Worm (Caenorhabditis elegans) whole organism, L4 larva: ENCODE data around the gene lyst-1.

Source experiments
- D1046.2 ChIP-seq: fragments of 200-800 bp; sonication (Bioruptor generic); IDR thresholded peaks from 2 replicates; pipeline ENCODE4 v1.3.6; 2022; ENCODE audit warnings: missing genetic modification characterization, missing compliant biosample characterization
- F26F4.8 ChIP-seq: fragments of 200-800 bp; sonication (Bioruptor generic); conservative IDR thresholded peaks from 2 replicates; pipeline ENCODE4 v1.3.6; 2022; ENCODE audit warnings: missing genetic modification characterization, missing compliant biosample characterization
- F37D6.2 ChIP-seq: sonication (generic microtip); optimal IDR thresholded peaks from 2 replicates; lab custom pipeline; 2016; ENCODE audit warnings: mild to moderate bottlenecking, missing genetic modification characterization, missing compliant biosample characterization
- F44E2.7 ChIP-seq: fragments of 200-800 bp; sonication (Bioruptor generic); IDR thresholded peaks from 2 replicates; pipeline ENCODE4 v2.1.2; 2022; ENCODE audit warnings: missing genetic modification characterization, missing compliant biosample characterization
- ZK546.5 ChIP-seq, 2 experiments: sonication (generic microtip); optimal IDR thresholded peaks; 2 replicates each; lab custom pipeline; 2017; ENCODE audit warnings: missing biosample characterization in 2 of 2, missing genetic modification characterization in 2 of 2
- aly-2 ChIP-seq: sonication (generic microtip); optimal IDR thresholded peaks from 2 replicates; lab custom pipeline; 2018; ENCODE audit warnings: missing biosample characterization, missing genetic modification characterization
- ceh-20 ChIP-seq: fragments of 200-800 bp; sonication (Bioruptor generic); IDR thresholded peaks from 2 replicates; pipeline ENCODE4 v1.3.6; 2022; ENCODE audit warnings: missing genetic modification reagents, missing genetic modification characterization, missing compliant biosample characterization
- ceh-44 ChIP-seq: fragments of 200-800 bp; sonication (Bioruptor generic); IDR thresholded peaks from 2 replicates; pipeline ENCODE4 v1.3.6; 2022; ENCODE audit warnings: missing genetic modification reagents, missing genetic modification characterization, missing compliant biosample characterization
- ces-1 ChIP-seq: fragments of 150-350 bp; sonication (generic microtip); optimal IDR thresholded peaks from 4 replicates; lab custom pipeline; 2014; ENCODE audit warnings: missing biosample characterization, missing genetic modification reagents, missing genetic modification characterization
- cey-2 ChIP-seq: sonication (generic microtip); optimal IDR thresholded peaks from 3 replicates; lab custom pipeline; 2017; ENCODE audit warnings: missing genetic modification characterization, mild to moderate bottlenecking, missing compliant biosample characterization, antibody characterized with exemption, borderline replicate concordance; ENCODE audit not compliant: insufficient read depth
- ctbp-1 ChIP-seq: fragments of 200-800 bp; sonication (Bioruptor generic); IDR thresholded peaks from 2 replicates; pipeline ENCODE4 v1.3.6; 2022; ENCODE audit warnings: missing genetic modification reagents, missing genetic modification characterization, missing compliant biosample characterization
- daf-16 ChIP-seq, 3 experiments: sonication (generic microtip); optimal IDR thresholded peaks; 2 replicates each; lab custom pipeline; 2016 to 2017; ENCODE audit warnings: missing genetic modification characterization in 3 of 3, missing genetic modification reagents in 3 of 3, mild to moderate bottlenecking in 2 of 3, missing compliant biosample characterization in 2 of 3, missing biosample characterization in 1 of 3, moderate library complexity in 1 of 3
- daf-19 ChIP-seq: fragments of 200-800 bp; sonication (Bioruptor generic); conservative IDR thresholded peaks from 2 replicates; pipeline ENCODE4 v1.3.6; 2022; ENCODE audit warnings: missing genetic modification characterization, missing compliant biosample characterization
- daf-8 ChIP-seq: fragments of 200-800 bp; sonication (Bioruptor generic); IDR thresholded peaks from 2 replicates; pipeline ENCODE4 v1.3.6; 2022; ENCODE audit warnings: missing genetic modification characterization, missing compliant biosample characterization
- dmd-8 ChIP-seq: fragments of 200-800 bp; sonication (Bioruptor generic); IDR thresholded peaks from 2 replicates; pipeline ENCODE4 v1.3.6; 2022; ENCODE audit warnings: missing genetic modification characterization, missing compliant biosample characterization
- dpl-1 ChIP-seq: fragments of 150-350 bp; optimal IDR thresholded peaks from 2 replicates; lab custom pipeline; 2014; ENCODE audit warnings: missing biosample characterization, missing genetic modification reagents, missing genetic modification characterization
- duxl-1 ChIP-seq: sonication (generic microtip); optimal IDR thresholded peaks from 2 replicates; lab custom pipeline; 2016; ENCODE audit warnings: mild to moderate bottlenecking, missing genetic modification characterization, moderate library complexity, missing compliant biosample characterization; ENCODE audit not compliant: poor library complexity
- egl-27 ChIP-seq: sonication (generic microtip); optimal IDR thresholded peaks from 3 replicates; lab custom pipeline; 2017; ENCODE audit warnings: missing biosample characterization, missing genetic modification reagents, missing genetic modification characterization
- fos-1 ChIP-seq: fragments of 150-350 bp; optimal IDR thresholded peaks from 2 replicates; lab custom pipeline; 2014; ENCODE audit warnings: missing biosample characterization, missing genetic modification characterization
- gei-8 ChIP-seq: fragments of 200-800 bp; sonication (Bioruptor generic); optimal IDR thresholded peaks from 2 replicates; lab custom pipeline; 2018; ENCODE audit warnings: mild to moderate bottlenecking, missing genetic modification characterization, missing compliant biosample characterization
- hif-1 ChIP-seq, 2 experiments: sonication (generic microtip); optimal IDR thresholded peaks; 2 replicates each; lab custom pipeline; 2016 to 2017; ENCODE audit warnings: missing compliant biosample characterization in 2 of 2, missing genetic modification characterization in 2 of 2, missing genetic modification reagents in 2 of 2, missing genotype in 2 of 2, mild to moderate bottlenecking in 1 of 2
- hlh-11 ChIP-seq: fragments of 200-800 bp; sonication (Bioruptor generic); optimal IDR thresholded peaks from 2 replicates; lab custom pipeline; 2018; ENCODE audit warnings: mild to moderate bottlenecking, missing genetic modification characterization, missing compliant biosample characterization
- jun-1 ChIP-seq: fragments of 150-350 bp; optimal IDR thresholded peaks from 2 replicates; lab custom pipeline; 2014; ENCODE audit warnings: missing biosample characterization, missing genetic modification reagents, missing genetic modification characterization
- lin-1 ChIP-seq: fragments of 200-800 bp; sonication (Bioruptor generic); IDR thresholded peaks from 2 replicates; pipeline ENCODE4 v1.3.6; 2022; ENCODE audit warnings: missing genetic modification reagents, missing genetic modification characterization, missing compliant biosample characterization
- lin-29 ChIP-seq: fragments of 200-800 bp; sonication (Bioruptor generic); IDR thresholded peaks from 2 replicates; pipeline ENCODE4 v1.3.6; 2022; ENCODE audit warnings: missing genetic modification reagents, missing genetic modification characterization, missing compliant biosample characterization
- lin-38 ChIP-seq: fragments of 200-800 bp; sonication (Bioruptor generic); IDR thresholded peaks from 2 replicates; pipeline ENCODE4 v1.3.6; 2022; ENCODE audit warnings: missing genetic modification reagents, missing genetic modification characterization, missing compliant biosample characterization
- lsy-2 ChIP-seq, 2 experiments: fragments of 150-350 bp in 1 of 2; sonication (generic microtip) in 1 of 2; optimal IDR thresholded peaks; 2 replicates each; lab custom pipeline; 2014 to 2017; ENCODE audit warnings: missing biosample characterization in 2 of 2, missing genetic modification characterization in 2 of 2
- madf-9 ChIP-seq: fragments of 200-800 bp; sonication (Bioruptor generic); conservative IDR thresholded peaks from 2 replicates; pipeline ENCODE4 v1.3.6; 2022; ENCODE audit warnings: missing genetic modification reagents, missing genetic modification characterization, missing compliant biosample characterization
- mdt-29 ChIP-seq: fragments of 200-800 bp; sonication (Bioruptor generic); IDR thresholded peaks from 2 replicates; pipeline ENCODE4 v1.3.6; 2022; ENCODE audit warnings: missing genetic modification reagents, missing genetic modification characterization, missing compliant biosample characterization
- mes-2 ChIP-seq: sonication (generic microtip); optimal IDR thresholded peaks from 2 replicates; lab custom pipeline; 2016; ENCODE audit warnings: missing genotype, mild to moderate bottlenecking, missing genetic modification characterization, missing compliant biosample characterization; ENCODE audit not compliant: poor library complexity, severe bottlenecking
- mxl-2 ChIP-seq: fragments of 200-800 bp; sonication (Bioruptor generic); conservative IDR thresholded peaks from 2 replicates; pipeline ENCODE4 v1.3.6; 2022; ENCODE audit warnings: missing genetic modification reagents, missing genetic modification characterization, missing compliant biosample characterization
- mxl-3 ChIP-seq: fragments of 200-800 bp; sonication (Bioruptor generic); optimal IDR thresholded peaks from 2 replicates; lab custom pipeline; 2018; ENCODE audit warnings: mild to moderate bottlenecking, missing genetic modification characterization, missing compliant biosample characterization
- nhr-237 ChIP-seq: sonication (generic microtip); optimal IDR thresholded peaks from 2 replicates; lab custom pipeline; 2017; ENCODE audit warnings: missing biosample characterization, missing genetic modification characterization
- nhr-41 ChIP-seq: fragments of 200-800 bp; sonication (Bioruptor generic); IDR thresholded peaks from 2 replicates; pipeline ENCODE4 v1.3.6; 2022; ENCODE audit warnings: missing genetic modification reagents, missing genetic modification characterization, missing compliant biosample characterization
- nhr-42 ChIP-seq: fragments of 200-800 bp; sonication (Bioruptor generic); IDR thresholded peaks from 2 replicates; pipeline ENCODE4 v1.3.6; 2022; ENCODE audit warnings: missing genetic modification characterization, missing compliant biosample characterization
- nhr-6 ChIP-seq: fragments of 150-350 bp; optimal IDR thresholded peaks from 2 replicates; lab custom pipeline; 2014; ENCODE audit warnings: missing biosample characterization, missing genetic modification characterization
- nhr-77 ChIP-seq: fragments of 150-350 bp; optimal IDR thresholded peaks from 2 replicates; lab custom pipeline; 2014; ENCODE audit warnings: missing biosample characterization, missing genetic modification characterization
- pqm-1 ChIP-seq: sonication (generic microtip); optimal IDR thresholded peaks from 2 replicates; lab custom pipeline; 2017; ENCODE audit warnings: missing biosample characterization, missing genetic modification characterization
- sdz-12 ChIP-seq: fragments of 200-800 bp; sonication (Bioruptor generic); optimal IDR thresholded peaks from 2 replicates; lab custom pipeline; 2018; ENCODE audit warnings: mild to moderate bottlenecking, missing genetic modification characterization, missing compliant biosample characterization
- set-16 ChIP-seq: fragments of 200-800 bp; sonication (Bioruptor generic); IDR thresholded peaks from 2 replicates; pipeline ENCODE4 v1.3.6; 2022; ENCODE audit warnings: missing genetic modification reagents, missing genetic modification characterization, missing compliant biosample characterization
- skn-1 ChIP-seq: fragments of 150-350 bp; optimal IDR thresholded peaks from 2 replicates; lab custom pipeline; 2014; ENCODE audit warnings: missing biosample characterization, missing genetic modification characterization
- snpc-1.2 ChIP-seq: fragments of 200-800 bp; sonication (Bioruptor generic); IDR thresholded peaks from 2 replicates; pipeline ENCODE4 v1.3.6; 2022; ENCODE audit warnings: missing genetic modification reagents, missing genetic modification characterization, missing compliant biosample characterization
- tag-97 ChIP-seq: fragments of 200-800 bp; sonication (Bioruptor generic); IDR thresholded peaks from 2 replicates; pipeline ENCODE4 v1.3.6; 2022; ENCODE audit warnings: missing genetic modification characterization, missing compliant biosample characterization
- unc-62 ChIP-seq, 3 experiments: fragments of 150-350 bp in 1 of 3; sonication (generic microtip); optimal IDR thresholded peaks in 2 of 3; peaks in 1 of 3; 1 replicate in 1 of 3; 2 replicates in 2 of 3; lab custom pipeline; 2014 to 2017; ENCODE audit warnings: missing biosample characterization in 3 of 3, missing genetic modification characterization in 3 of 3, missing genetic modification reagents in 3 of 3, missing genotype in 1 of 3
- vab-7 ChIP-seq: fragments of 200-800 bp; sonication (Bioruptor generic); IDR thresholded peaks from 2 replicates; pipeline ENCODE4 v1.3.6; 2022; ENCODE audit warnings: missing genetic modification reagents, missing genetic modification characterization, missing compliant biosample characterization
- zfp-2 ChIP-seq: sonication (generic microtip); optimal IDR thresholded peaks from 2 replicates; lab custom pipeline; 2016; ENCODE audit warnings: mild to moderate bottlenecking, missing genetic modification characterization, missing compliant biosample characterization
- zip-11 ChIP-seq: fragments of 200-800 bp; sonication (Bioruptor generic); IDR thresholded peaks from 2 replicates; pipeline ENCODE4 v1.3.6; 2022; ENCODE audit warnings: missing genetic modification characterization, missing compliant biosample characterization
- zip-2 ChIP-seq: fragments of 150-350 bp; optimal IDR thresholded peaks from 2 replicates; lab custom pipeline; 2014; ENCODE audit warnings: missing biosample characterization, missing genetic modification characterization
- ztf-7 ChIP-seq: fragments of 150-350 bp; optimal IDR thresholded peaks from 2 replicates; lab custom pipeline; 2014; ENCODE audit warnings: missing biosample characterization, missing genetic modification characterization

The lyst-1 gene

ce11 chrX:12106004-12106403, 34.9 kb downstream of the lyst-1 start (continued):
- no peak for TF ChIP-seq pqm-1 (tag; lab: Kevin White, UChicago)
- TF ChIP-seq zfp-2, result peak; percentile 62
- peak; percentile 44 to 93 for TF ChIP-seq daf-16 (GFP tag; optimal IDR thresholded peaks at IDR 0.05; lab: Kevin White, UChicago)
- TF ChIP-seq daf-16 (tag; optimal IDR thresholded peaks at IDR 0.05; lab: Kevin White, UChicago), result peak; percentile 72
- peak; percentile 77; the same call in 1 of the 2 replicates for TF ChIP-seq nhr-42 (GFP tag; lab: Robert Waterston, UW)
- TF ChIP-seq gei-8 (GFP tag; lab: Kevin White, UChicago), result peak; percentile 83
- TF ChIP-seq vab-7 (GFP tag; lab: Robert Waterston, UW), result peak; percentile 97
- TF ChIP-seq nhr-237, result no peak
- TF ChIP-seq daf-19, result peak; percentile 94
- TF ChIP-seq madf-9, result peak; percentile 85
- TF ChIP-seq hlh-11 (tag; lab: Kevin White, UChicago), result no peak
- no peak for TF ChIP-seq sdz-12 (GFP tag; lab: Kevin White, UChicago)
- TF ChIP-seq lin-1 (GFP tag; lab: Robert Waterston, UW), result peak; percentile 92
- peak in 1 of 2 experiments; percentile 97 for TF ChIP-seq unc-62 (GFP tag; optimal IDR thresholded peaks at IDR 0.05 in 1 of 2; lab: Kevin White, UChicago)
- no peak for TF ChIP-seq unc-62 (tag; optimal IDR thresholded peaks at IDR 0.05; lab: Kevin White, UChicago)
- peak; percentile 97 for TF ChIP-seq ctbp-1 (GFP tag; lab: Robert Waterston, UW)
- peak; percentile 19 for TF ChIP-seq skn-1 (tag; lab: Kevin White, UChicago)
- no peak for TF ChIP-seq ZK546.5 (tag; optimal IDR thresholded peaks at IDR 0.05; lab: Kevin White, UChicago)
- TF ChIP-seq lin-38 (GFP tag; lab: Robert Waterston, UW), result peak; percentile 82
- no peak for TF ChIP-seq aly-2
- no peak for TF ChIP-seq mes-2
- TF ChIP-seq snpc-1.2, result peak; percentile 93
- peak; percentile 95 for TF ChIP-seq dmd-8 (GFP tag; lab: Robert Waterston, UW)
- TF ChIP-seq zip-11 (GFP tag; lab: Robert Waterston, UW), result peak; percentile 15; the same call in 1 of the 2 replicates
- TF ChIP-seq nhr-6 (tag; lab: Kevin White, UChicago), result peak; percentile 59
- peak; percentile 90 for TF ChIP-seq duxl-1
- peak; percentile 76 for TF ChIP-seq mxl-3 (GFP tag; lab: Kevin White, UChicago)
- TF ChIP-seq nhr-77, result peak; percentile 56
- peak; percentile 94 for TF ChIP-seq nhr-41
- no peak for TF ChIP-seq fos-1 (tag; lab: Kevin White, UChicago)
- no peak for TF ChIP-seq tag-97 (GFP tag; lab: Robert Waterston, UW)
- peak; percentile 87 for TF ChIP-seq ceh-20
- TF ChIP-seq ces-1 (GFP tag; lab: Kevin White, UChicago), result peak; percentile 77
- peak in 1 of 2 experiments; percentile 13 for TF ChIP-seq lsy-2 (tag; optimal IDR thresholded peaks at IDR 0.05; lab: Kevin White, UChicago)
- TF ChIP-seq lin-29 (GFP tag; lab: Robert Waterston, UW), result peak; percentile 46; the same call in 1 of the 2 replicates
- peak; percentile 74 for TF ChIP-seq mxl-2 (GFP tag; lab: Robert Waterston, UW)
- TF ChIP-seq ceh-44 (GFP tag; lab: Robert Waterston, UW), result peak; percentile 86
- no peak for TF ChIP-seq mdt-29 (GFP tag; lab: Robert Waterston, UW)
- 0 out of 2 replicates have a peak, but pooled peaks have one; percentile 77 for TF ChIP-seq F44E2.7 (GFP tag; lab: Robert Waterston, UW)
- TF ChIP-seq hif-1 (tag; optimal IDR thresholded peaks at IDR 0.05; lab: Kevin White, UChicago), result peak in 1 of 2 experiments; percentile 21
- TF ChIP-seq zip-2 (tag; lab: Kevin White, UChicago), result peak; percentile 83
- peak; percentile 78 for TF ChIP-seq F37D6.2
- TF ChIP-seq set-16, result no peak
- TF ChIP-seq ztf-7 (tag; lab: Kevin White, UChicago), result peak; percentile 80
- TF ChIP-seq D1046.2 (GFP tag; lab: Robert Waterston, UW), result peak; percentile 91
- TF ChIP-seq F26F4.8 (GFP tag; lab: Robert Waterston, UW), result no peak; the same call in 1 of the 2 replicates
- peak; percentile 80; the same call in 1 of the 2 replicates for TF ChIP-seq daf-8 (GFP tag; lab: Robert Waterston, UW)
- no peak for TF ChIP-seq egl-27 (tag; lab: Kevin White, UChicago)
- TF ChIP-seq dpl-1 (GFP tag; lab: Kevin White, UChicago), result no peak
- TF ChIP-seq cey-2 (tag; lab: Kevin White, UChicago), result peak; percentile 84
- TF ChIP-seq jun-1 (tag; lab: Kevin White, UChicago), result peak; percentile 73
